Worm (Caenorhabditis elegans): ENCODE data around the gene Y82E9BL.5.

Y82E9BL.5 gene

ce11 chrIII:1303414-1303813 lies 44.0 kb downstream of the Y82E9BL.5 start, which contains the start of gene fbxa-75:
Gene fbxa-75 (plus strand): TSS chrIII:1303714.
- no peak for TF ChIP-seq sptf-1 (tag; optimal IDR thresholded peaks at IDR 0.05)
- TF ChIP-seq blmp-1 (tag; optimal IDR thresholded peaks at IDR 0.05), result no peak
- TF ChIP-seq cnd-1 (tag; optimal IDR thresholded peaks at IDR 0.05), result no peak
- no peak for TF ChIP-seq M03D4.4 (tag; optimal IDR thresholded peaks at IDR 0.05)
- no peak for TF ChIP-seq ztf-11 (tag; optimal IDR thresholded peaks at IDR 0.05)
- TF ChIP-seq ceh-39 (tag; optimal IDR thresholded peaks at IDR 0.05), result no peak
- no peak for TF ChIP-seq unc-39 (tag; optimal IDR thresholded peaks at IDR 0.05)
- TF ChIP-seq ham-2 (GFP tag; optimal IDR thresholded peaks at IDR 0.05), result no peak
- TF ChIP-seq snpc-4 (tag; optimal IDR thresholded peaks at IDR 0.05), result no peak
- no peak for TF ChIP-seq nhr-12 (tag; optimal IDR thresholded peaks at IDR 0.05)
- TF ChIP-seq nhr-28 (tag; optimal IDR thresholded peaks at IDR 0.05), result no peak

- TF ChIP-seq M03D4.4 (tag; optimal IDR thresholded peaks at IDR 0.05), result no peak
- no peak for TF ChIP-seq sptf-1 (tag; optimal IDR thresholded peaks at IDR 0.05)
Observed at ce11 chrIII:1297604-1298003, 49.8 kb downstream of the Y82E9BL.5 start, which contains the start of gene fbxa-28. Gene fbxa-28 (plus strand): TSS chrIII:1297904.

Measured in whole organism, mixed stage, embryonic.